Fruit fly (Drosophila melanogaster) whole organism, wandering third instar larva: ENCODE results near the gene CG14036.

Experiments
- Myc ChIP-seq: fragments of >200 bp; optimal IDR thresholded peaks from 2 replicates; lab custom pipeline; 2017
- OdsH ChIP-seq: fragments of 200-800 bp; sonication (Bioruptor generic); optimal IDR thresholded peaks from 2 replicates; lab custom pipeline; 2016; ENCODE audit warnings: missing biosample characterization, mild to moderate bottlenecking, missing genetic modification characterization
- h ChIP-seq: fragments of 200-800 bp; sonication (Bioruptor generic); optimal IDR thresholded peaks from 3 replicates; lab custom pipeline; 2016; ENCODE audit warnings: missing biosample characterization, mild to moderate bottlenecking, missing genetic modification characterization
- psq ChIP-seq: fragments of 200-800 bp; sonication (Bioruptor generic); optimal IDR thresholded peaks from 3 replicates; lab custom pipeline; 2017; ENCODE audit warnings: missing biosample characterization, mild to moderate bottlenecking, missing genetic modification characterization, moderate library complexity

- TF ChIP-seq OdsH: no peak
- TF ChIP-seq h (GFP tag; lab: Kevin White, UChicago): no peak
- no peak for TF ChIP-seq Myc (lab: Kevin White, UChicago)
- TF ChIP-seq psq: no peak
Observed at dm6 chr2L:5029049-5029808, 25.6 kb downstream of the CG14036 start, which contains the start of gene Col4a1.
